Fruit fly (Drosophila melanogaster) whole organism, embryonic: ENCODE results near the gene TotM.
A peak's percentile ranks its signal among the peaks of the same experiment; 100 is the strongest.

Experiments
- Atf-2 ChIP-seq: fragments of 200-800 bp; sonication (Bioruptor generic); optimal IDR thresholded peaks from 2 replicates; lab custom pipeline; 2016; ENCODE audit warnings: missing biosample characterization, missing genetic modification characterization
- Atf6 ChIP-seq: fragments of 200-800 bp; sonication (Bioruptor generic); IDR thresholded peaks from 2 replicates; pipeline ENCODE4 v1.3.6; 2022; ENCODE audit warnings: missing biosample characterization, missing genetic modification characterization
- CG10267 ChIP-seq: fragments of 200-800 bp; sonication (Bioruptor generic); optimal IDR thresholded peaks from 2 replicates; lab custom pipeline; 2018; ENCODE audit warnings: missing biosample characterization, mild to moderate bottlenecking, missing genetic modification characterization, moderate library complexity
- CG11093 ChIP-seq: fragments of 200-800 bp; sonication (Bioruptor generic); IDR thresholded peaks from 3 replicates; pipeline ENCODE4 v1.3.6; 2022; ENCODE audit warnings: missing biosample characterization, missing genetic modification characterization
- CG11247 ChIP-seq: fragments of 200-800 bp; sonication (Bioruptor generic); IDR thresholded peaks from 2 replicates; pipeline ENCODE4 v1.3.6; 2022; ENCODE audit warnings: missing biosample characterization, missing genetic modification characterization
- CG11504 ChIP-seq: fragments of 200-800 bp; sonication (Bioruptor generic); optimal IDR thresholded peaks from 3 replicates; lab custom pipeline; 2019; ENCODE audit warnings: missing biosample characterization, mild to moderate bottlenecking, missing genetic modification characterization, moderate library complexity
- CG14860 ChIP-seq: fragments of 200-800 bp; sonication (Bioruptor generic); IDR thresholded peaks from 3 replicates; pipeline ENCODE4 v1.3.6; 2022; ENCODE audit warnings: missing biosample characterization, missing genetic modification characterization; ENCODE audit not compliant: partially characterized antibody
- CG15073 ChIP-seq: fragments of 200-800 bp; sonication (Bioruptor generic); optimal IDR thresholded peaks from 2 replicates; lab custom pipeline; 2016; ENCODE audit warnings: missing biosample characterization, missing genetic modification characterization
- CG15601 ChIP-seq: fragments of 200-800 bp; sonication (Bioruptor generic); optimal IDR thresholded peaks from 3 replicates; lab custom pipeline; 2019; ENCODE audit warnings: missing biosample characterization, mild to moderate bottlenecking, missing genetic modification characterization, moderate library complexity
- CG17385 ChIP-seq: fragments of 200-800 bp; sonication (Bioruptor generic); optimal IDR thresholded peaks from 3 replicates; lab custom pipeline; 2018; ENCODE audit warnings: missing biosample characterization, mild to moderate bottlenecking, missing genetic modification characterization
- CG2889 ChIP-seq: fragments of 200-800 bp; sonication (Bioruptor generic); IDR thresholded peaks from 3 replicates; pipeline ENCODE4 v1.3.6; 2022; ENCODE audit warnings: missing biosample characterization, missing genetic modification characterization
- CG4424 ChIP-seq: fragments of 200-800 bp; sonication (Bioruptor generic); optimal IDR thresholded peaks from 3 replicates; lab custom pipeline; 2016; ENCODE audit warnings: missing biosample characterization, missing genetic modification characterization
- CG6813 ChIP-seq: fragments of 200-800 bp; sonication (Bioruptor generic); optimal IDR thresholded peaks from 2 replicates; lab custom pipeline; 2017; ENCODE audit warnings: missing biosample characterization, missing genetic modification characterization, mild to moderate bottlenecking, moderate library complexity, missing genetic modification reagents
- CG8388 ChIP-seq: fragments of 200-800 bp; sonication (Bioruptor generic); optimal IDR thresholded peaks from 2 replicates; lab custom pipeline; 2019; ENCODE audit warnings: missing biosample characterization, mild to moderate bottlenecking, missing genetic modification characterization, moderate library complexity
- CG8478 ChIP-seq: fragments of >200 bp; optimal IDR thresholded peaks from 2 replicates; lab custom pipeline; 2018
- CG9609 ChIP-seq: fragments of 200-800 bp; sonication (Bioruptor generic); optimal IDR thresholded peaks from 3 replicates; lab custom pipeline; 2016; ENCODE audit warnings: missing biosample characterization, missing genetic modification characterization
- D19A ChIP-seq: fragments of 200-800 bp; optimal IDR thresholded peaks from 3 replicates; lab custom pipeline; 2019; ENCODE audit warnings: missing biosample characterization, mild to moderate bottlenecking, missing genetic modification characterization, moderate library complexity
- Doc3 ChIP-seq: fragments of 200-800 bp; sonication (Bioruptor generic); IDR thresholded peaks from 3 replicates; pipeline ENCODE4 v1.3.6; 2022; ENCODE audit warnings: missing biosample characterization, missing genetic modification characterization; ENCODE audit not compliant: partially characterized antibody
- Dref ChIP-seq: fragments of 200-800 bp; sonication (Bioruptor generic); IDR thresholded peaks from 2 replicates; pipeline ENCODE4 v1.3.6; 2022; ENCODE audit warnings: missing biosample characterization, missing genetic modification characterization
- Ets97D ChIP-seq: fragments of 200-800 bp; sonication (Bioruptor generic); optimal IDR thresholded peaks from 3 replicates; lab custom pipeline; 2016; ENCODE audit warnings: missing biosample characterization, missing genetic modification characterization
- H2.0 ChIP-seq: fragments of 200-800 bp; sonication (Bioruptor generic); IDR thresholded peaks from 2 replicates; pipeline ENCODE4 v1.3.6; 2022; ENCODE audit warnings: missing biosample characterization, missing genetic modification characterization
- Hmx ChIP-seq: fragments of 200-800 bp; sonication (Bioruptor generic); optimal IDR thresholded peaks from 2 replicates; lab custom pipeline; 2016; ENCODE audit warnings: missing biosample characterization, missing genetic modification characterization
- Hr78 ChIP-seq, 2 experiments: fragments of 200-800 bp in 1 of 2; fragments of >200 bp in 1 of 2; sonication (Bioruptor generic) in 1 of 2; optimal IDR thresholded peaks; 2 replicates each; lab custom pipeline; 2017 to 2019; ENCODE audit warnings: missing biosample characterization in 2 of 2, missing genetic modification characterization in 2 of 2, mild to moderate bottlenecking in 1 of 2, moderate library complexity in 1 of 2
- NC2β ChIP-seq: fragments of 200-800 bp; sonication (Bioruptor generic); optimal IDR thresholded peaks from 2 replicates; lab custom pipeline; 2016; ENCODE audit warnings: missing biosample characterization, missing genetic modification characterization
- Oaz ChIP-seq: fragments of 200-800 bp; sonication (Bioruptor generic); IDR thresholded peaks from 2 replicates; pipeline ENCODE4 v1.3.6; 2022; ENCODE audit warnings: missing biosample characterization, missing genetic modification characterization
- Oli ChIP-seq: fragments of 200-800 bp; sonication (Bioruptor generic); optimal IDR thresholded peaks from 2 replicates; lab custom pipeline; 2018; ENCODE audit warnings: missing biosample characterization, mild to moderate bottlenecking, missing genetic modification characterization, moderate library complexity
- Optix ChIP-seq: fragments of 200-800 bp; sonication (Bioruptor generic); IDR thresholded peaks from 3 replicates; pipeline ENCODE4 v1.3.6; 2022; ENCODE audit warnings: missing biosample characterization, missing genetic modification characterization
- Pdp1 ChIP-seq, 2 experiments: fragments of 200-800 bp; sonication (Bioruptor generic); optimal IDR thresholded peaks; 3 replicates each; lab custom pipeline; 2016; ENCODE audit warnings: missing biosample characterization in 2 of 2, missing genetic modification characterization in 2 of 2, mild to moderate bottlenecking in 1 of 2, moderate library complexity in 1 of 2
- Side ChIP-seq: fragments of 200-800 bp; sonication (Bioruptor generic); optimal IDR thresholded peaks from 2 replicates; lab custom pipeline; 2016; ENCODE audit warnings: missing biosample characterization, missing genetic modification characterization
- Sox102F ChIP-seq: fragments of 200-800 bp; sonication (Bioruptor generic); optimal IDR thresholded peaks from 2 replicates; lab custom pipeline; 2018; ENCODE audit warnings: missing biosample characterization, mild to moderate bottlenecking, missing genetic modification characterization, moderate library complexity
- Xrp1 ChIP-seq: fragments of 200-800 bp; sonication (Bioruptor generic); IDR thresholded peaks from 2 replicates; pipeline ENCODE4 v1.3.6; 2022; ENCODE audit warnings: missing biosample characterization, missing genetic modification characterization
- bsh ChIP-seq, 2 experiments: fragments of 200-800 bp; sonication (Bioruptor generic); optimal IDR thresholded peaks; 2 replicates each; lab custom pipeline; 2017 to 2018; ENCODE audit warnings: mild to moderate bottlenecking in 2 of 2, missing biosample characterization in 2 of 2, missing genetic modification characterization in 2 of 2, moderate library complexity in 1 of 2
- cas ChIP-seq: fragments of 200-800 bp; sonication (Bioruptor generic); IDR thresholded peaks from 2 replicates; pipeline ENCODE4 v1.3.6; 2022; ENCODE audit warnings: missing biosample characterization, missing genetic modification characterization
- ci ChIP-seq: fragments of 200-800 bp; sonication (Bioruptor generic); IDR thresholded peaks from 3 replicates; pipeline ENCODE4 v1.3.6; 2022; ENCODE audit warnings: missing biosample characterization, missing genetic modification characterization
- corto ChIP-seq: fragments of 200-800 bp; sonication (Bioruptor generic); optimal IDR thresholded peaks from 2 replicates; lab custom pipeline; 2016; ENCODE audit warnings: missing biosample characterization, mild to moderate bottlenecking, missing genetic modification characterization, moderate library complexity
- crol ChIP-seq: fragments of 200-800 bp; sonication (Bioruptor generic); IDR thresholded peaks from 2 replicates; pipeline ENCODE4 v1.3.6; 2022; ENCODE audit warnings: missing biosample characterization, missing genetic modification characterization
- crp ChIP-seq, 2 experiments: fragments of 200-800 bp; sonication (Bioruptor generic); optimal IDR thresholded peaks; 2 replicates in 1 of 2; 3 replicates in 1 of 2; lab custom pipeline; 2017; ENCODE audit warnings: missing biosample characterization in 2 of 2, missing genetic modification characterization in 2 of 2, mild to moderate bottlenecking in 1 of 2, moderate library complexity in 1 of 2
- dmrt99B ChIP-seq: fragments of 200-800 bp; sonication (Bioruptor generic); optimal IDR thresholded peaks from 2 replicates; lab custom pipeline; 2018; ENCODE audit warnings: missing biosample characterization, mild to moderate bottlenecking, missing genetic modification characterization, moderate library complexity
- ems ChIP-seq: fragments of 200-800 bp; sonication (Bioruptor generic); optimal IDR thresholded peaks from 3 replicates; lab custom pipeline; 2016; ENCODE audit warnings: missing biosample characterization, missing genetic modification characterization
- lilli ChIP-seq: fragments of 200-800 bp; sonication (Bioruptor generic); optimal IDR thresholded peaks from 3 replicates; lab custom pipeline; 2016; ENCODE audit warnings: missing biosample characterization, missing genetic modification characterization
- lola ChIP-seq, 3 experiments: fragments of >200 bp in 2 of 3; fragments of 200-800 bp in 1 of 3; sonication (Bioruptor generic) in 1 of 3; optimal IDR thresholded peaks; 2 replicates each; lab custom pipeline; 2017 to 2019; ENCODE audit warnings: missing biosample characterization in 3 of 3, missing genetic modification characterization in 3 of 3, mild to moderate bottlenecking in 1 of 3, moderate library complexity in 1 of 3
- odd ChIP-seq: fragments of 200-800 bp; sonication (Bioruptor generic); optimal IDR thresholded peaks from 2 replicates; lab custom pipeline; 2017; ENCODE audit warnings: missing biosample characterization, mild to moderate bottlenecking, missing genetic modification characterization
- otp ChIP-seq: fragments of 200-800 bp; sonication (Bioruptor generic); IDR thresholded peaks from 3 replicates; pipeline ENCODE4, ENCODE4 v1.3.6; 2022; ENCODE audit warnings: missing biosample characterization, missing genetic modification characterization
- peb ChIP-seq: fragments of 200-800 bp; sonication (Bioruptor generic); IDR thresholded peaks from 2 replicates; pipeline ENCODE4 v1.3.6; 2022; ENCODE audit warnings: missing biosample characterization, missing genetic modification characterization
- pho ChIP-seq: fragments of 200-800 bp; sonication (Bioruptor generic); optimal IDR thresholded peaks from 2 replicates; lab custom pipeline; 2016; ENCODE audit warnings: missing biosample characterization, missing genetic modification characterization
- pzg ChIP-seq: fragments of 200-800 bp; sonication (Bioruptor generic); optimal IDR thresholded peaks from 3 replicates; lab custom pipeline; 2018; ENCODE audit warnings: missing biosample characterization, mild to moderate bottlenecking, missing genetic modification characterization, moderate library complexity
- schlank ChIP-seq: fragments of 200-800 bp; sonication (Bioruptor generic); optimal IDR thresholded peaks from 2 replicates; lab custom pipeline; 2018; ENCODE audit warnings: missing biosample characterization, mild to moderate bottlenecking, missing genetic modification characterization
- sna ChIP-seq: fragments of 200-800 bp; sonication (Bioruptor generic); IDR thresholded peaks from 2 replicates; pipeline ENCODE4 v1.3.6; 2022; ENCODE audit warnings: missing biosample characterization, missing genetic modification characterization; ENCODE audit not compliant: partially characterized antibody
- sug ChIP-seq: fragments of 200-800 bp; optimal IDR thresholded peaks from 2 replicates; lab custom pipeline; 2019; ENCODE audit warnings: missing biosample characterization, mild to moderate bottlenecking, missing genetic modification characterization, moderate library complexity
- tgo ChIP-seq: fragments of 200-800 bp; sonication (Bioruptor generic); IDR thresholded peaks from 3 replicates; pipeline ENCODE4 v1.3.6; 2022; ENCODE audit warnings: missing biosample characterization, missing genetic modification characterization

TotM gene

DNA sequence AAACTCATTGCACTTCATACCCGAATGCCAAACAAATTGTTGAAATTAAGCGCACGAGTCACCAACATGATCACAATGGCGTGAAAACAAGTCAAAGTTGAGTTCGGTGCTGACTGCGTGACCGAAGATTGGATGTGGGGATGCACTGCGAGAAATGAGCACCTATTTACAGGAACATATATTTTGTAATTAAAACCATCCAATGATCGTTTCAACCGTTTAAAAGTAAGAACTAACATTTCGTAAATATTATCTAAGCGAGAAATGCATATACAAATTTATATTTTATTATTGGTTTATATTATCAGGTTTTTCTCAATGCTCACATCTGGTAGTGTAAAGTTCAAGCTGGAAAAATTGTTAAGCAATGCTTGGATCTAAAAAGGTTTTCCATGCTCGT is 49.2 kb downstream of the TotM start (continued):
- TF ChIP-seq bsh (GFP tag; optimal IDR thresholded peaks at IDR 0.05; lab: Kevin White, UChicago): peak in 1 of 2 experiments; percentile 67
- no peak for TF ChIP-seq pho (GFP tag; lab: Kevin White, UChicago)
- no peak for TF ChIP-seq Pdp1 (GFP tag; optimal IDR thresholded peaks at IDR 0.05; lab: Kevin White, UChicago)
- TF ChIP-seq crol (GFP tag; lab: Robert Waterston, UW): no peak
- TF ChIP-seq crp (GFP tag; optimal IDR thresholded peaks at IDR 0.05; lab: Kevin White, UChicago): no peak
- no peak for TF ChIP-seq schlank (tag; lab: Kevin White, UChicago)
- no peak for TF ChIP-seq CG6813 (GFP tag; lab: Kevin White, UChicago)
- no peak for TF ChIP-seq NC2β (GFP tag; lab: Kevin White, UChicago)
- no peak for TF ChIP-seq Doc3 (GFP tag; lab: Robert Waterston, UW)
- no peak for TF ChIP-seq Atf-2 (GFP tag; lab: Kevin White, UChicago)
- 0 out of 3 replicates have a peak, but pooled peaks have one; percentile 37 for TF ChIP-seq ci (GFP tag; lab: Robert Waterston, UW)
- no peak for TF ChIP-seq pzg (GFP tag; lab: Kevin White, UChicago)
- TF ChIP-seq CG9609 (GFP tag; lab: Kevin White, UChicago): no peak
- TF ChIP-seq Optix: no peak
- TF ChIP-seq Side (GFP tag; lab: Kevin White, UChicago): no peak
- no peak for TF ChIP-seq CG17385 (GFP tag; lab: Kevin White, UChicago)
- TF ChIP-seq H2.0 (GFP tag; lab: Robert Waterston, UW): 0 out of 2 replicates have a peak, but pooled peaks have one; percentile 14
- TF ChIP-seq CG14860 (GFP tag; lab: Robert Waterston, UW): no peak
- peak; percentile 22 for TF ChIP-seq CG8388 (GFP tag; lab: Kevin White, UChicago)
- TF ChIP-seq Sox102F: peak; percentile 43
- peak in 1 of 3 experiments; percentile 62 for TF ChIP-seq lola (GFP tag; optimal IDR thresholded peaks at IDR 0.05; lab: Kevin White, UChicago)
- peak; percentile 11 for TF ChIP-seq CG4424 (GFP tag; lab: Kevin White, UChicago)
- no peak for TF ChIP-seq Dref
- TF ChIP-seq Xrp1 (GFP tag; lab: Robert Waterston, UW): peak; percentile 53; the same call in 1 of the 2 replicates
- TF ChIP-seq Oli (tag; lab: Kevin White, UChicago): peak; percentile 25
- TF ChIP-seq D19A (tag; lab: Kevin White, UChicago): peak; percentile 37
- no peak for TF ChIP-seq CG15073 (GFP tag; lab: Kevin White, UChicago)
- no peak for TF ChIP-seq CG2889 (GFP tag; lab: Robert Waterston, UW)
- TF ChIP-seq CG10267: peak; percentile 20
- TF ChIP-seq dmrt99B: peak; percentile 17
- no peak for TF ChIP-seq Atf6 (GFP tag; lab: Robert Waterston, UW)
- TF ChIP-seq Ets97D: no peak
- TF ChIP-seq CG8478: no peak
- no peak for TF ChIP-seq Hmx (GFP tag; lab: Kevin White, UChicago)
- no peak for TF ChIP-seq ems
- TF ChIP-seq CG11093 (GFP tag; lab: Robert Waterston, UW): 0 out of 3 replicates have a peak, but pooled peaks have one; percentile 14
- TF ChIP-seq sug (tag; lab: Kevin White, UChicago): no peak
- TF ChIP-seq peb (GFP tag; lab: Robert Waterston, UW): 0 out of 2 replicates have a peak, but pooled peaks have one; percentile 14
- no peak for TF ChIP-seq cas (GFP tag; lab: Robert Waterston, UW)
- TF ChIP-seq CG11247 (GFP tag; lab: Robert Waterston, UW): no peak
- peak; percentile 3 for TF ChIP-seq CG15601 (tag; lab: Kevin White, UChicago)
- TF ChIP-seq CG11504 (tag; lab: Kevin White, UChicago): peak; percentile 46
- TF ChIP-seq Hr78 (GFP tag; optimal IDR thresholded peaks at IDR 0.05; lab: Kevin White, UChicago): peak in 1 of 2 experiments; percentile 23
- TF ChIP-seq lilli (GFP tag; lab: Kevin White, UChicago): no peak
- TF ChIP-seq tgo (GFP tag; lab: Robert Waterston, UW): no peak
- no peak for TF ChIP-seq Oaz
- no peak for TF ChIP-seq odd (GFP tag; lab: Kevin White, UChicago)
- no peak for TF ChIP-seq sna
- no peak for TF ChIP-seq corto (GFP tag; lab: Kevin White, UChicago)
- no peak for TF ChIP-seq otp
